Worm (Caenorhabditis elegans) whole organism, L4 larva: ENCODE results near the gene mlc-7.
A peak's percentile ranks its signal among the peaks of the same experiment; 100 is the strongest.

Experiments
- F10B5.3 ChIP-seq: sonication (generic microtip); optimal IDR thresholded peaks from 2 replicates; lab custom pipeline; 2016; ENCODE audit warnings: mild to moderate bottlenecking, missing genetic modification characterization, missing compliant biosample characterization
- R02D3.7 ChIP-seq: fragments of 150-350 bp; sonication (generic microtip); optimal IDR thresholded peaks from 3 replicates; lab custom pipeline; 2014; ENCODE audit warnings: missing biosample characterization, missing genetic modification characterization
- Y105C5A.15 ChIP-seq: fragments of 200-800 bp; sonication (Bioruptor generic); IDR thresholded peaks from 2 replicates; pipeline ENCODE4 v1.3.6; 2022; ENCODE audit warnings: missing genetic modification characterization, missing compliant biosample characterization
- ama-1 ChIP-seq: fragments of 150-350 bp; optimal IDR thresholded peaks from 2 replicates; lab custom pipeline; 2014; ENCODE audit warnings: inconsistent platforms, mixed read lengths
- dmd-8 ChIP-seq: fragments of 200-800 bp; sonication (Bioruptor generic); IDR thresholded peaks from 2 replicates; pipeline ENCODE4 v1.3.6; 2022; ENCODE audit warnings: missing genetic modification characterization, missing compliant biosample characterization
- lin-38 ChIP-seq: fragments of 200-800 bp; sonication (Bioruptor generic); IDR thresholded peaks from 2 replicates; pipeline ENCODE4 v1.3.6; 2022; ENCODE audit warnings: missing genetic modification reagents, missing genetic modification characterization, missing compliant biosample characterization
- mxl-2 ChIP-seq: fragments of 200-800 bp; sonication (Bioruptor generic); conservative IDR thresholded peaks from 2 replicates; pipeline ENCODE4 v1.3.6; 2022; ENCODE audit warnings: missing genetic modification reagents, missing genetic modification characterization, missing compliant biosample characterization
- nhr-11 ChIP-seq: fragments of 150-350 bp; optimal IDR thresholded peaks from 2 replicates; lab custom pipeline; 2014; ENCODE audit warnings: missing biosample characterization, missing genetic modification characterization
- nhr-237 ChIP-seq: sonication (generic microtip); optimal IDR thresholded peaks from 2 replicates; lab custom pipeline; 2017; ENCODE audit warnings: missing biosample characterization, missing genetic modification characterization
- sdz-12 ChIP-seq: fragments of 200-800 bp; sonication (Bioruptor generic); optimal IDR thresholded peaks from 2 replicates; lab custom pipeline; 2018; ENCODE audit warnings: mild to moderate bottlenecking, missing genetic modification characterization, missing compliant biosample characterization
- snpc-4 ChIP-seq: fragments of 150-350 bp; optimal IDR thresholded peaks from 2 replicates; lab custom pipeline; 2014; ENCODE audit warnings: missing biosample characterization, missing genetic modification characterization
- zag-1 ChIP-seq: fragments of 150-350 bp; optimal IDR thresholded peaks from 2 replicates; lab custom pipeline; 2014; ENCODE audit warnings: missing biosample characterization, missing genetic modification characterization
- ztf-11 ChIP-seq: fragments of 150-350 bp; optimal IDR thresholded peaks from 2 replicates; lab custom pipeline; 2014; ENCODE audit warnings: missing biosample characterization, missing genetic modification characterization

DNA sequence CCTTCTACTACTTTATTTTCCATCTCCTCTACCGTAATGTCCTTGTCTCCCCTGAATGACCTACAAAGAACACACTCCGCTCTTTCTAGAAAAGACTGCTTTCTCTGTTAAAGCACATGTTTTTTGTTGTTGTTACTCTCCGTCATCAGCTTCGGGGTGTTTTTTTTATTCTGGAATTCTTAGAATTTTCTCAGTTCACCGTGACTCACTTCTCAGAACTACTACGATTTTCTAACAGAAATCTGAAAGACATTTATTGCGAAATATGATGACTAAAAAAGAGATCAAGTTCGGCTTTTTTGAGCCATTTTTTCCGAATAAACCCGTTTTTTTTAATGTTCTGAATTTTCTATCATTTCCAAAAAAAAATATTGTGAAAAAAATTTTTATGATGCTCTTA, 35.0 kb upstream of the mlc-7 start:
- TF ChIP-seq dmd-8 (GFP tag; lab: Robert Waterston, UW) (no peak), nhr-237 (tag; lab: Kevin White, UChicago) (no peak), snpc-4 (no peak), F10B5.3 (tag; lab: Kevin White, UChicago) (no peak), nhr-11 (tag; lab: Kevin White, UChicago) (peak; percentile 87), sdz-12 (GFP tag; lab: Kevin White, UChicago) (no peak), ztf-11 (no peak), R02D3.7 (tag; lab: Kevin White, UChicago) (no peak), ama-1 (lab: Kevin White, UChicago) (no peak), zag-1 (no peak), mxl-2 (no peak), Y105C5A.15 (GFP tag; lab: Robert Waterston, UW) (no peak), lin-38 (GFP tag; lab: Robert Waterston, UW) (0 out of 2 replicates have a peak, but pooled peaks have one; percentile 9)
